Fruit fly (Drosophila melanogaster) whole organism, embryonic: Measurements from ENCODE around the gene Cpsf100.
A peak's percentile ranks its signal among the peaks of the same experiment; 100 is the strongest.

Experiments
- Awh ChIP-seq: fragments of 200-800 bp; sonication (Bioruptor generic); IDR thresholded peaks from 2 replicates; pipeline ENCODE4, ENCODE4 v1.3.6; 2022; ENCODE audit warnings: missing biosample characterization, missing genetic modification characterization
- Bgb ChIP-seq: fragments of 200-800 bp; sonication (Bioruptor generic); IDR thresholded peaks from 2 replicates; pipeline ENCODE4 v1.3.6; 2022; ENCODE audit warnings: missing biosample characterization, missing genetic modification characterization; ENCODE audit not compliant: partially characterized antibody
- Blimp-1 ChIP-seq: fragments of 200-800 bp; sonication (Bioruptor generic); optimal IDR thresholded peaks from 3 replicates; lab custom pipeline; 2018; ENCODE audit warnings: missing biosample characterization, missing genetic modification characterization, mild to moderate bottlenecking, moderate library complexity, missing genetic modification reagents
- CG10267 ChIP-seq: fragments of 200-800 bp; sonication (Bioruptor generic); optimal IDR thresholded peaks from 2 replicates; lab custom pipeline; 2018; ENCODE audit warnings: missing biosample characterization, mild to moderate bottlenecking, missing genetic modification characterization, moderate library complexity
- CG10565 ChIP-seq: fragments of 200-800 bp; sonication (Bioruptor generic); optimal IDR thresholded peaks from 3 replicates; lab custom pipeline; 2016; ENCODE audit warnings: missing biosample characterization, mild to moderate bottlenecking, missing genetic modification characterization
- CG13775 ChIP-seq: fragments of 200-800 bp; sonication (Bioruptor generic); optimal IDR thresholded peaks from 3 replicates; lab custom pipeline; 2017; ENCODE audit warnings: missing biosample characterization, mild to moderate bottlenecking, missing genetic modification characterization
- CG1602 ChIP-seq: fragments of 200-800 bp; sonication (Bioruptor generic); optimal IDR thresholded peaks from 3 replicates; lab custom pipeline; 2016; ENCODE audit warnings: missing biosample characterization, missing genetic modification characterization
- CG16863 ChIP-seq: fragments of 200-800 bp; sonication (Bioruptor generic); optimal IDR thresholded peaks from 3 replicates; lab custom pipeline; 2016; ENCODE audit warnings: missing biosample characterization, missing genetic modification characterization
- CG17912 ChIP-seq: fragments of 200-800 bp; sonication (Bioruptor generic); optimal IDR thresholded peaks from 2 replicates; lab custom pipeline; 2018; ENCODE audit warnings: missing biosample characterization, mild to moderate bottlenecking, missing genetic modification characterization
- CG3281 ChIP-seq: fragments of 200-800 bp; sonication (Bioruptor generic); optimal IDR thresholded peaks from 3 replicates; lab custom pipeline; 2017; ENCODE audit warnings: missing biosample characterization, mild to moderate bottlenecking, missing genetic modification characterization
- CG42726 ChIP-seq: fragments of 200-800 bp; sonication (Bioruptor generic); IDR thresholded peaks from 2 replicates; pipeline ENCODE4 v1.3.6; 2022; ENCODE audit warnings: missing biosample characterization, missing genetic modification characterization; ENCODE audit not compliant: partially characterized antibody
- CG6765 ChIP-seq: fragments of 200-800 bp; sonication (Bioruptor generic); optimal IDR thresholded peaks from 3 replicates; lab custom pipeline; 2017; ENCODE audit warnings: missing biosample characterization, mild to moderate bottlenecking, missing genetic modification characterization
- CG7271 ChIP-seq: fragments of 200-800 bp; sonication (Bioruptor generic); optimal IDR thresholded peaks from 2 replicates; lab custom pipeline; 2018; ENCODE audit warnings: missing biosample characterization, mild to moderate bottlenecking, missing genetic modification characterization, moderate library complexity
- CG7786 ChIP-seq: fragments of 200-800 bp; sonication (Bioruptor generic); optimal IDR thresholded peaks from 2 replicates; lab custom pipeline; 2016; ENCODE audit warnings: missing biosample characterization, missing genetic modification characterization
- CG7928 ChIP-seq: fragments of 200-800 bp; sonication (Bioruptor generic); optimal IDR thresholded peaks from 2 replicates; lab custom pipeline; 2017; ENCODE audit warnings: missing biosample characterization, mild to moderate bottlenecking, missing genetic modification characterization
- CG9609 ChIP-seq: fragments of 200-800 bp; sonication (Bioruptor generic); optimal IDR thresholded peaks from 3 replicates; lab custom pipeline; 2016; ENCODE audit warnings: missing biosample characterization, missing genetic modification characterization
- CG9932 ChIP-seq: fragments of 200-800 bp; sonication (Bioruptor generic); IDR thresholded peaks from 2 replicates; pipeline ENCODE4 v1.3.6; 2022; ENCODE audit warnings: missing biosample characterization, missing genetic modification characterization
- CkIIα-i1 ChIP-seq: fragments of 200-800 bp; sonication (Bioruptor generic); IDR thresholded peaks from 2 replicates; pipeline ENCODE4 v1.3.6; 2022; ENCODE audit warnings: missing biosample characterization, missing genetic modification characterization
- D ChIP-seq, 2 experiments: fragments of 200-800 bp in 1 of 2; fragments of >200 bp in 1 of 2; sonication (Bioruptor generic) in 1 of 2; optimal IDR thresholded peaks; 2 replicates in 1 of 2; 3 replicates in 1 of 2; lab custom pipeline; 2017; ENCODE audit warnings: mild to moderate bottlenecking in 1 of 2, missing biosample characterization in 1 of 2, missing genetic modification characterization in 1 of 2, missing genetic modification reagents in 1 of 2
- D19B ChIP-seq: fragments of 200-800 bp; sonication (Bioruptor generic); optimal IDR thresholded peaks from 2 replicates; lab custom pipeline; 2017; ENCODE audit warnings: missing biosample characterization, mild to moderate bottlenecking, missing genetic modification characterization
- Dbx ChIP-seq: fragments of 200-800 bp; sonication (Bioruptor generic); IDR thresholded peaks from 3 replicates; pipeline ENCODE4 v1.3.6; 2022; ENCODE audit warnings: missing biosample characterization, missing genetic modification characterization
- Dek ChIP-seq: fragments of 200-800 bp; sonication (Bioruptor generic); optimal IDR thresholded peaks from 3 replicates; lab custom pipeline; 2019; ENCODE audit warnings: missing biosample characterization, mild to moderate bottlenecking, missing genetic modification characterization, moderate library complexity
- E2f2 ChIP-seq: fragments of 200-800 bp; sonication (Bioruptor generic); IDR thresholded peaks from 2 replicates; pipeline ENCODE4 v1.3.6; 2022; ENCODE audit warnings: missing biosample characterization, missing genetic modification characterization
- Gsc ChIP-seq: fragments of 200-800 bp; sonication (Bioruptor generic); IDR thresholded peaks from 2 replicates; pipeline ENCODE4 v1.3.6; 2022; ENCODE audit warnings: missing biosample characterization, missing genetic modification characterization
- HLHmδ ChIP-seq: fragments of 200-800 bp; sonication (Bioruptor generic); optimal IDR thresholded peaks from 2 replicates; lab custom pipeline; 2018; ENCODE audit warnings: missing biosample characterization, mild to moderate bottlenecking, missing genetic modification characterization, moderate library complexity
- Hr39 ChIP-seq: fragments of >200 bp; optimal IDR thresholded peaks from 2 replicates; lab custom pipeline; 2017
- Max ChIP-seq: fragments of 200-800 bp; sonication (Bioruptor generic); optimal IDR thresholded peaks from 2 replicates; lab custom pipeline; 2016; ENCODE audit warnings: missing biosample characterization, mild to moderate bottlenecking, missing genetic modification characterization
- NC2β ChIP-seq: fragments of 200-800 bp; sonication (Bioruptor generic); optimal IDR thresholded peaks from 2 replicates; lab custom pipeline; 2016; ENCODE audit warnings: missing biosample characterization, missing genetic modification characterization
- NFAT ChIP-seq: fragments of 200-800 bp; sonication (Bioruptor generic); IDR thresholded peaks from 2 replicates; pipeline ENCODE4 v1.3.6; 2022; ENCODE audit warnings: missing biosample characterization, missing genetic modification characterization
- NK7.1 ChIP-seq: fragments of 200-800 bp; sonication (Bioruptor generic); optimal IDR thresholded peaks from 3 replicates; lab custom pipeline; 2016; ENCODE audit warnings: missing biosample characterization, missing genetic modification characterization
- Nf-YC ChIP-seq: fragments of 200-800 bp; optimal IDR thresholded peaks from 3 replicates; lab custom pipeline; 2019; ENCODE audit warnings: missing biosample characterization, mild to moderate bottlenecking, missing genetic modification characterization, moderate library complexity
- Pdp1 ChIP-seq, 2 experiments: fragments of 200-800 bp; sonication (Bioruptor generic); optimal IDR thresholded peaks; 3 replicates each; lab custom pipeline; 2016; ENCODE audit warnings: missing biosample characterization in 2 of 2, missing genetic modification characterization in 2 of 2, mild to moderate bottlenecking in 1 of 2, moderate library complexity in 1 of 2
- Sin3A ChIP-seq: fragments of >200 bp; optimal IDR thresholded peaks from 2 replicates; lab custom pipeline; 2018
- Spps ChIP-seq: fragments of 200-800 bp; sonication (Bioruptor generic); optimal IDR thresholded peaks from 2 replicates; lab custom pipeline; 2018; ENCODE audit warnings: missing biosample characterization, mild to moderate bottlenecking, missing genetic modification characterization
- Sry-β ChIP-seq: fragments of 200-800 bp; sonication (Bioruptor generic); optimal IDR thresholded peaks from 2 replicates; lab custom pipeline; 2018; ENCODE audit warnings: missing biosample characterization, mild to moderate bottlenecking, missing genetic modification characterization, moderate library complexity
- Sry-δ ChIP-seq: fragments of 200-800 bp; sonication (Bioruptor generic); optimal IDR thresholded peaks from 2 replicates; lab custom pipeline; 2016; ENCODE audit warnings: missing biosample characterization, missing genetic modification characterization
- Vsx1 ChIP-seq: fragments of 200-800 bp; sonication (Bioruptor generic); optimal IDR thresholded peaks from 2 replicates; lab custom pipeline; 2017; ENCODE audit warnings: missing biosample characterization, mild to moderate bottlenecking, missing genetic modification characterization, missing genetic modification reagents
- danr ChIP-seq: fragments of 200-800 bp; sonication (Bioruptor generic); IDR thresholded peaks from 2 replicates; pipeline ENCODE4 v1.3.6; 2022; ENCODE audit warnings: missing biosample characterization, missing genetic modification characterization
- ewg ChIP-seq: fragments of 200-800 bp; sonication (Bioruptor generic); optimal IDR thresholded peaks from 3 replicates; lab custom pipeline; 2017; ENCODE audit warnings: mild to moderate bottlenecking, missing biosample characterization, missing genetic modification reagents, missing genetic modification characterization
- eyg ChIP-seq: fragments of 200-800 bp; sonication (Bioruptor generic); optimal IDR thresholded peaks from 3 replicates; lab custom pipeline; 2016; ENCODE audit warnings: missing biosample characterization, missing genetic modification characterization
- gsb ChIP-seq: fragments of 200-800 bp; sonication (Bioruptor generic); IDR thresholded peaks from 2 replicates; pipeline ENCODE4 v1.3.6; 2022; ENCODE audit warnings: missing biosample characterization, missing genetic modification characterization
- gsb-n ChIP-seq: fragments of 200-800 bp; sonication (Bioruptor generic); optimal IDR thresholded peaks from 3 replicates; lab custom pipeline; 2018; ENCODE audit warnings: missing biosample characterization, mild to moderate bottlenecking, missing genetic modification characterization
- seq ChIP-seq: fragments of 200-800 bp; sonication (Bioruptor generic); IDR thresholded peaks from 2 replicates; pipeline ENCODE4 v1.3.6; 2022; ENCODE audit warnings: missing biosample characterization, missing genetic modification characterization
- shn ChIP-seq: fragments of 200-800 bp; sonication (Bioruptor generic); optimal IDR thresholded peaks from 3 replicates; lab custom pipeline; 2016; ENCODE audit warnings: missing biosample characterization, missing genetic modification characterization
- slbo ChIP-seq: fragments of 200-800 bp; sonication (Bioruptor generic); IDR thresholded peaks from 2 replicates; pipeline ENCODE4 v1.3.6; 2022; ENCODE audit warnings: missing biosample characterization, missing genetic modification characterization
- sna ChIP-seq: fragments of 200-800 bp; sonication (Bioruptor generic); IDR thresholded peaks from 2 replicates; pipeline ENCODE4 v1.3.6; 2022; ENCODE audit warnings: missing biosample characterization, missing genetic modification characterization; ENCODE audit not compliant: partially characterized antibody
- stc ChIP-seq: fragments of 200-800 bp; sonication (Bioruptor generic); IDR thresholded peaks from 2 replicates; pipeline ENCODE4 v1.3.6; 2022; ENCODE audit warnings: missing biosample characterization, missing genetic modification characterization
- tna ChIP-seq: fragments of 200-800 bp; sonication (Bioruptor generic); IDR thresholded peaks from 2 replicates; pipeline ENCODE4 v1.3.6; 2022; ENCODE audit warnings: missing biosample characterization, missing genetic modification characterization; ENCODE audit not compliant: partially characterized antibody
- ttk ChIP-seq: fragments of 200-800 bp; sonication (Bioruptor generic); IDR thresholded peaks from 2 replicates; pipeline ENCODE4 v2.1.2; 2022; ENCODE audit warnings: missing biosample characterization, missing genetic modification characterization
- usp ChIP-seq: fragments of >200 bp; optimal IDR thresholded peaks from 2 replicates; lab custom pipeline; 2017; ENCODE audit warnings: missing biosample characterization, missing genetic modification characterization
- zf30C ChIP-seq: fragments of 200-800 bp; sonication (Bioruptor generic); optimal IDR thresholded peaks from 3 replicates; lab custom pipeline; 2018; ENCODE audit warnings: missing biosample characterization, mild to moderate bottlenecking, missing genetic modification characterization
- zfh1 ChIP-seq: fragments of 200-800 bp; sonication (Bioruptor generic); IDR thresholded peaks from 3 replicates; pipeline ENCODE4 v1.3.6; 2022; ENCODE audit warnings: missing biosample characterization, missing genetic modification characterization

Cpsf100 gene

dm6 chr3R:29027122-29027521 is 7.3 kb upstream of the Cpsf100 start, which contains the start of the genes eIF4E6 and CG1951 (continued):
- TF ChIP-seq D19B, result no peak
- TF ChIP-seq CG9609 (GFP tag; lab: Kevin White, UChicago), result no peak
- TF ChIP-seq Spps (tag; lab: Kevin White, UChicago), result no peak
- no peak for TF ChIP-seq CG6765 (GFP tag; lab: Kevin White, UChicago)
- peak; percentile 96 for TF ChIP-seq CG42726 (GFP tag; lab: Robert Waterston, UW)
- TF ChIP-seq Vsx1, result no peak
- no peak for TF ChIP-seq Hr39 (lab: Kevin White, UChicago)
- no peak for TF ChIP-seq Awh (GFP tag; lab: Robert Waterston, UW)
- TF ChIP-seq Nf-YC (tag; lab: Kevin White, UChicago), result no peak
- no peak for TF ChIP-seq ttk (GFP tag; lab: Robert Waterston, UW)
- TF ChIP-seq Pdp1 (GFP tag; optimal IDR thresholded peaks at IDR 0.05; lab: Kevin White, UChicago), result no peak
- no peak for TF ChIP-seq shn (GFP tag; lab: Kevin White, UChicago)
- TF ChIP-seq CG17912, result no peak
- no peak for TF ChIP-seq CG1602 (GFP tag; lab: Kevin White, UChicago)
- no peak for TF ChIP-seq Dek (tag; lab: Kevin White, UChicago)
- no peak for TF ChIP-seq usp (GFP tag; lab: Kevin White, UChicago)
- TF ChIP-seq CG10267 (tag; lab: Kevin White, UChicago), result peak; percentile 19
- TF ChIP-seq Max (GFP tag; lab: Kevin White, UChicago), result no peak
- no peak for TF ChIP-seq eyg (GFP tag; lab: Kevin White, UChicago)
- peak; percentile 93 for TF ChIP-seq tna (GFP tag; lab: Robert Waterston, UW)
- TF ChIP-seq Sry-β (GFP tag; lab: Kevin White, UChicago), result no peak
- no peak for TF ChIP-seq seq
- no peak for TF ChIP-seq CG7271 (tag; lab: Kevin White, UChicago)
- TF ChIP-seq NC2β (GFP tag; lab: Kevin White, UChicago), result no peak
- TF ChIP-seq HLHmδ, result no peak
- TF ChIP-seq gsb-n (tag; lab: Kevin White, UChicago), result no peak
- no peak for TF ChIP-seq gsb (GFP tag; lab: Robert Waterston, UW)
- no peak for TF ChIP-seq CkIIα-i1 (GFP tag; lab: Robert Waterston, UW)
- TF ChIP-seq NFAT (GFP tag; lab: Robert Waterston, UW), result no peak
- TF ChIP-seq ewg (GFP tag; lab: Kevin White, UChicago), result no peak
- TF ChIP-seq CG9932, result no peak; the same call in 1 of the 2 replicates
- TF ChIP-seq danr, result no peak
- no peak for TF ChIP-seq zf30C (GFP tag; lab: Kevin White, UChicago)
- TF ChIP-seq Bgb, result peak; percentile 98
- no peak for TF ChIP-seq CG7786 (GFP tag; lab: Kevin White, UChicago)
- no peak for TF ChIP-seq Dbx
- TF ChIP-seq D (optimal IDR thresholded peaks at IDR 0.05; lab: Kevin White, UChicago), result peak; percentile 32
- TF ChIP-seq D (GFP tag; optimal IDR thresholded peaks at IDR 0.05; lab: Kevin White, UChicago), result no peak
- TF ChIP-seq CG16863 (GFP tag; lab: Kevin White, UChicago), result no peak
- TF ChIP-seq NK7.1 (GFP tag; lab: Kevin White, UChicago), result no peak
- TF ChIP-seq CG10565 (GFP tag; lab: Kevin White, UChicago), result no peak
- TF ChIP-seq CG3281 (GFP tag; lab: Kevin White, UChicago), result no peak
- TF ChIP-seq CG13775 (GFP tag; lab: Kevin White, UChicago), result no peak
- TF ChIP-seq Blimp-1, result no peak
- TF ChIP-seq E2f2 (GFP tag; lab: Robert Waterston, UW), result no peak; the same call in 1 of the 2 replicates
- TF ChIP-seq Sin3A (lab: Kevin White, UChicago), result peak; percentile 31
- TF ChIP-seq Gsc, result no peak
- TF ChIP-seq slbo (GFP tag; lab: Robert Waterston, UW), result no peak
- TF ChIP-seq CG7928 (GFP tag; lab: Kevin White, UChicago), result no peak
- no peak for TF ChIP-seq stc (GFP tag; lab: Robert Waterston, UW)
- no peak for TF ChIP-seq zfh1 (GFP tag; lab: Robert Waterston, UW)
- peak; percentile 96 for TF ChIP-seq sna (GFP tag; lab: Robert Waterston, UW)
- peak; percentile 94 for TF ChIP-seq Sry-δ (GFP tag; lab: Kevin White, UChicago)
